Fruit fly (Drosophila melanogaster): ENCODE measurements around the gene Pdxk.

- TF ChIP-seq CG8478 (optimal IDR thresholded peaks at IDR 0.05): no peak
- no peak for TF ChIP-seq CTCF (optimal IDR thresholded peaks at IDR 0.05)
Measured at dm6 chr3L:9404497-9404896, 44.4 kb downstream of the Pdxk start, which contains the start of gene Cpr67B.
